Fruit fly (Drosophila melanogaster) whole organism, prepupa: ENCODE measurements around the gene Cyt-c1L.

ENCODE experiments used
- Blimp-1 ChIP-seq: fragments of 200-800 bp; sonication (Bioruptor generic); optimal IDR thresholded peaks from 3 replicates; lab custom pipeline; 2017; ENCODE audit warnings: missing biosample characterization, missing genetic modification characterization, mild to moderate bottlenecking, moderate library complexity, missing genetic modification reagents
- CG10669 ChIP-seq: fragments of 200-800 bp; sonication (Bioruptor generic); optimal IDR thresholded peaks from 3 replicates; lab custom pipeline; 2018; ENCODE audit warnings: missing biosample characterization, mild to moderate bottlenecking, missing genetic modification characterization, moderate library complexity
- CG11762 ChIP-seq: fragments of 200-800 bp; sonication (Bioruptor generic); optimal IDR thresholded peaks from 3 replicates; lab custom pipeline; 2016; ENCODE audit warnings: missing biosample characterization, missing genetic modification characterization; ENCODE audit not compliant: insufficient read depth
- CG11902 ChIP-seq: fragments of 200-800 bp; sonication (Bioruptor generic); optimal IDR thresholded peaks from 3 replicates; lab custom pipeline; 2016; ENCODE audit warnings: missing biosample characterization, missing genetic modification characterization
- CG15336 ChIP-seq: fragments of 200-800 bp; sonication (Bioruptor generic); IDR thresholded peaks from 2 replicates; pipeline ENCODE4 v1.3.6; 2022; ENCODE audit warnings: missing biosample characterization, missing genetic modification characterization
- CG1621 ChIP-seq: fragments of 200-800 bp; sonication (Bioruptor generic); optimal IDR thresholded peaks from 3 replicates; lab custom pipeline; 2018; ENCODE audit warnings: missing biosample characterization, mild to moderate bottlenecking, missing genetic modification characterization
- CG16779 ChIP-seq: fragments of 200-800 bp; sonication (Bioruptor generic); optimal IDR thresholded peaks from 3 replicates; lab custom pipeline; 2017; ENCODE audit warnings: missing biosample characterization, mild to moderate bottlenecking, missing genetic modification characterization
- CG3032 ChIP-seq: fragments of 200-800 bp; optimal IDR thresholded peaks from 2 replicates; lab custom pipeline; 2019; ENCODE audit warnings: missing biosample characterization, mild to moderate bottlenecking, missing genetic modification characterization, moderate library complexity
- CG34406 ChIP-seq: fragments of 200-800 bp; sonication (Bioruptor generic); optimal IDR thresholded peaks from 3 replicates; lab custom pipeline; 2016; ENCODE audit warnings: missing biosample characterization, missing genetic modification characterization
- CG6163 ChIP-seq: fragments of 200-800 bp; sonication (Bioruptor generic); IDR thresholded peaks from 3 replicates; pipeline ENCODE4 v1.3.6; 2022; ENCODE audit warnings: missing biosample characterization, missing genetic modification characterization
- CG6792 ChIP-seq: fragments of 200-800 bp; sonication (Bioruptor generic); optimal IDR thresholded peaks from 3 replicates; lab custom pipeline; 2016; ENCODE audit warnings: missing biosample characterization, missing genetic modification characterization
- CG6808 ChIP-seq: fragments of 200-800 bp; sonication (Bioruptor generic); optimal IDR thresholded peaks from 3 replicates; lab custom pipeline; 2017; ENCODE audit warnings: missing biosample characterization, missing genetic modification characterization, mild to moderate bottlenecking, moderate library complexity, missing genetic modification reagents
- CG8119 ChIP-seq: fragments of 200-800 bp; sonication (Bioruptor generic); IDR thresholded peaks from 3 replicates; pipeline ENCODE4 v1.3.6; 2022; ENCODE audit warnings: missing biosample characterization, missing genetic modification characterization
- CG8319 ChIP-seq: fragments of 200-800 bp; sonication (Bioruptor generic); optimal IDR thresholded peaks from 3 replicates; lab custom pipeline; 2016; ENCODE audit warnings: missing biosample characterization, missing genetic modification characterization
- CG8632 ChIP-seq: fragments of 200-800 bp; sonication (Bioruptor generic); optimal IDR thresholded peaks from 3 replicates; lab custom pipeline; 2016; ENCODE audit warnings: missing biosample characterization, missing genetic modification characterization
- CG9139 ChIP-seq: fragments of 200-800 bp; sonication (Bioruptor generic); optimal IDR thresholded peaks from 3 replicates; lab custom pipeline; 2017; ENCODE audit warnings: missing biosample characterization, mild to moderate bottlenecking, missing genetic modification characterization
- Ets96B ChIP-seq: fragments of 200-800 bp; optimal IDR thresholded peaks from 2 replicates; lab custom pipeline; 2019; ENCODE audit warnings: missing biosample characterization, mild to moderate bottlenecking, missing genetic modification characterization, moderate library complexity
- Hr38 ChIP-seq: sonication (Bioruptor generic); optimal IDR thresholded peaks from 2 replicates; lab custom pipeline; 2016; ENCODE audit warnings: missing biosample characterization, missing genetic modification characterization
- Hr39 ChIP-seq: fragments of 200-800 bp; sonication (Bioruptor generic); optimal IDR thresholded peaks from 2 replicates; lab custom pipeline; 2016; ENCODE audit warnings: missing biosample characterization, missing genetic modification characterization
- Hr4 ChIP-seq: fragments of 200-800 bp; sonication (Bioruptor generic); optimal IDR thresholded peaks from 3 replicates; lab custom pipeline; 2016; ENCODE audit warnings: missing biosample characterization, missing genetic modification characterization
- Lpt ChIP-seq: fragments of 200-800 bp; sonication (Bioruptor generic); optimal IDR thresholded peaks from 3 replicates; lab custom pipeline; 2016; ENCODE audit warnings: missing biosample characterization, missing genetic modification characterization
- Met ChIP-seq: fragments of 200-800 bp; sonication (Bioruptor generic); optimal IDR thresholded peaks from 3 replicates; lab custom pipeline; 2016; ENCODE audit warnings: missing biosample characterization, missing genetic modification characterization
- OdsH ChIP-seq: fragments of 200-800 bp; sonication (Bioruptor generic); optimal IDR thresholded peaks from 3 replicates; lab custom pipeline; 2016; ENCODE audit warnings: missing biosample characterization, missing genetic modification characterization
- Sox102F ChIP-seq: fragments of 200-800 bp; sonication (Bioruptor generic); optimal IDR thresholded peaks from 2 replicates; lab custom pipeline; 2016; ENCODE audit warnings: missing biosample characterization, mild to moderate bottlenecking, missing genetic modification characterization
- Sox14 ChIP-seq: fragments of 200-800 bp; sonication (Bioruptor generic); optimal IDR thresholded peaks from 3 replicates; lab custom pipeline; 2016; ENCODE audit warnings: missing biosample characterization, missing genetic modification characterization
- Sox15 ChIP-seq: fragments of 200-800 bp; sonication (Bioruptor generic); optimal IDR thresholded peaks from 3 replicates; lab custom pipeline; 2016; ENCODE audit warnings: missing biosample characterization, missing genetic modification characterization
- achi ChIP-seq: fragments of 200-800 bp; sonication (Bioruptor generic); optimal IDR thresholded peaks from 3 replicates; lab custom pipeline; 2016; ENCODE audit warnings: missing biosample characterization, missing genetic modification characterization
- acj6 ChIP-seq: fragments of 200-800 bp; sonication (Bioruptor generic); optimal IDR thresholded peaks from 3 replicates; lab custom pipeline; 2016; ENCODE audit warnings: missing biosample characterization, missing genetic modification characterization
- cyc ChIP-seq: fragments of 200-800 bp; sonication (Bioruptor generic); optimal IDR thresholded peaks from 3 replicates; lab custom pipeline; 2016; ENCODE audit warnings: missing biosample characterization, missing genetic modification characterization
- dsx ChIP-seq: fragments of 200-800 bp; optimal IDR thresholded peaks from 3 replicates; lab custom pipeline; 2019; ENCODE audit warnings: missing biosample characterization, mild to moderate bottlenecking, missing genetic modification characterization, moderate library complexity; ENCODE audit not compliant: poor library complexity, severe bottlenecking
- eg ChIP-seq: fragments of 200-800 bp; sonication (Bioruptor generic); IDR thresholded peaks from 3 replicates; pipeline ENCODE4 v1.3.6; 2022; ENCODE audit warnings: missing biosample characterization, missing genetic modification characterization
- esn ChIP-seq: fragments of 200-800 bp; sonication (Bioruptor generic); optimal IDR thresholded peaks from 2 replicates; lab custom pipeline; 2016; ENCODE audit warnings: missing biosample characterization, mild to moderate bottlenecking, missing genetic modification characterization, moderate library complexity
- fd59A ChIP-seq: fragments of 200-800 bp; sonication (Bioruptor generic); optimal IDR thresholded peaks from 2 replicates; lab custom pipeline; 2017; ENCODE audit warnings: missing biosample characterization, mild to moderate bottlenecking, missing genetic modification characterization, missing genetic modification reagents
- fd85E ChIP-seq: fragments of 200-800 bp; sonication (Bioruptor generic); optimal IDR thresholded peaks from 3 replicates; lab custom pipeline; 2016; ENCODE audit warnings: missing biosample characterization, missing genetic modification characterization
- fkh ChIP-seq: fragments of 200-800 bp; sonication (Bioruptor generic); optimal IDR thresholded peaks from 3 replicates; lab custom pipeline; 2017; ENCODE audit warnings: missing biosample characterization, mild to moderate bottlenecking, missing genetic modification characterization, moderate library complexity
- net ChIP-seq: fragments of 200-800 bp; sonication (Bioruptor generic); optimal IDR thresholded peaks from 3 replicates; lab custom pipeline; 2016; ENCODE audit warnings: missing biosample characterization, missing genetic modification characterization
- pdm3 ChIP-seq: fragments of 200-800 bp; sonication (Bioruptor generic); optimal IDR thresholded peaks from 3 replicates; lab custom pipeline; 2016; ENCODE audit warnings: missing biosample characterization, missing genetic modification characterization
- salr ChIP-seq, 2 experiments: fragments of 200-800 bp; sonication (Bioruptor generic); optimal IDR thresholded peaks; 3 replicates each; lab custom pipeline; 2016 to 2018; ENCODE audit warnings: missing biosample characterization in 2 of 2, missing genetic modification characterization in 2 of 2, mild to moderate bottlenecking in 1 of 2
- spab ChIP-seq: fragments of 200-800 bp; sonication (Bioruptor generic); optimal IDR thresholded peaks from 2 replicates; lab custom pipeline; 2017; ENCODE audit warnings: missing biosample characterization, mild to moderate bottlenecking, missing genetic modification characterization, missing genetic modification reagents
- ss ChIP-seq, 2 experiments: fragments of 200-800 bp; sonication (Bioruptor generic); optimal IDR thresholded peaks; 2 replicates in 1 of 2; 3 replicates in 1 of 2; lab custom pipeline; 2017 to 2018; ENCODE audit warnings: mild to moderate bottlenecking in 2 of 2, missing biosample characterization in 2 of 2, missing genetic modification characterization in 2 of 2, moderate library complexity in 1 of 2
- svp ChIP-seq: fragments of 200-800 bp; sonication (Bioruptor generic); peaks from one replicate; lab custom pipeline; 2016; ENCODE audit warnings: missing biosample characterization, missing genetic modification characterization
- topi ChIP-seq: fragments of 200-800 bp; sonication (Bioruptor generic); optimal IDR thresholded peaks from 3 replicates; lab custom pipeline; 2016; ENCODE audit warnings: missing biosample characterization, missing genetic modification characterization

The Cyt-c1L gene

dm6 chr3R:29204612-29205480, 913 bp upstream of the Cyt-c1L start (continued):
- peak; percentile 47 for TF ChIP-seq Ets96B
- peak; percentile 79 for TF ChIP-seq CG15336 (GFP tag; lab: Robert Waterston, UW)
- no peak for TF ChIP-seq Sox15 (GFP tag; lab: Kevin White, UChicago)
- no peak for TF ChIP-seq svp (GFP tag; lab: Kevin White, UChicago)
- peak; percentile 55 for TF ChIP-seq CG3032
- no peak for TF ChIP-seq cyc (GFP tag; lab: Kevin White, UChicago)
- TF ChIP-seq fd85E (GFP tag; lab: Kevin White, UChicago) = no peak
- TF ChIP-seq CG6792 = peak; percentile 26
- peak; percentile 38 for TF ChIP-seq spab (GFP tag; lab: Kevin White, UChicago)
- TF ChIP-seq ss (GFP tag; optimal IDR thresholded peaks at IDR 0.05; lab: Kevin White, UChicago) = peak in 1 of 2 experiments; percentile 35

- TF ChIP-seq Sox102F = no peak
- TF ChIP-seq fkh (GFP tag; lab: Kevin White, UChicago) = peak; percentile 13
- no peak for TF ChIP-seq CG8632 (GFP tag; lab: Kevin White, UChicago)
Measured at dm6 chr3R:29202418-29202817, 1.5 kb downstream of the Cyt-c1L start, which contains the start of gene Mesh1. Gene Mesh1 (minus strand): TSS chr3R:29202525.

DNA sequence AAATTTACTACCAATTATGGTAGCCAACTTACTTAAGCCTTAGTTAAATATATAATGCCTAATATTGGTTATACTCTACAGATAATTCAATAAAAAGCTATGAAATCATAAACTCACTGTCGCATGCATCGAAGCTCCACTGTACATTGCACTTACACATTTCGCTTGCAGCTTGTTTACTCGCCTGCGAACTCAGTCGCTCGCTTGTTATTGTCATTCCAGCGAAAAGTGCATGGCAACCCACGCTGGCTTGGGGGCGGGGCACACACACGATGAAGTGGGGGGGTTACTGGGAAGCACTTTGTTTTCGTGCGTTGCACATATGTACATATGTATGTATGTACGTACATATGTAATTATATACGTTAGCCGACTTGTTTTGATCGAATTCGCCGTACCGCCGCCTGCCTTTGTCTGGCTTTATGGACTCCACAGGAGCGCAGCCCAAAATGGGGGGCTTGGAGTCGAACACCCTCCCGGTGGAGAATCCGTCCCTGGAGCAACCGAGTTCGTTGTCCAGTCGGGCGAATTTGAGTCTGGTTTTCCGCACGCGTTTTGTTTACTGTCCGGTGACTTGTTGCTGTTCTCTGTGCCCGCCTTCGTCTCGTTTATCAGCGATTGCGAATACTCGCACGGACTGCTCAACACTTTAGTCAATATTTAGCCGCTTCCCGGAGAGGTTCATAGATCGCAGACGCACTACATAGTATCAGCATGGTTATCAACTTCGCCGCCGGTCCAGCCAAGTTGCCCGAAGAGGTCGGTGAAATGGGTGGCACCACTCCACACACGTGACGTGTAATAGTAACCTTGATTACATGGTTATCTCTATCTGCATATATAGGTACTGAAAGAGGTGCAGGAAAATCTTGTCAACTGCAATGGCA, 3.9 kb downstream of the Cyt-c1L start, which contains the start of gene CG11899:
Gene CG11899, plus strand, starts transcription at position 648 of the 887 bp plus-strand sequence.
- TF ChIP-seq spab (GFP tag; lab: Kevin White, UChicago) = peak; percentile 68
- TF ChIP-seq fd59A (GFP tag; lab: Kevin White, UChicago) = peak; percentile 59
- TF ChIP-seq cyc (GFP tag; lab: Kevin White, UChicago) = peak; percentile 90
- TF ChIP-seq Hr39 (GFP tag; lab: Kevin White, UChicago) = peak; percentile 66
- TF ChIP-seq CG15336 (GFP tag; lab: Robert Waterston, UW) = peak; percentile 78
- peak; percentile 76 for TF ChIP-seq pdm3 (GFP tag; lab: Kevin White, UChicago)
- peak; percentile 96 for TF ChIP-seq Sox14 (GFP tag; lab: Kevin White, UChicago)
- peak; percentile 95 for TF ChIP-seq CG6163 (GFP tag; lab: Robert Waterston, UW)
- TF ChIP-seq CG11902 (GFP tag; lab: Kevin White, UChicago) = peak; percentile 99
- peak; percentile 87 for TF ChIP-seq Met (GFP tag; lab: Kevin White, UChicago)
- peak; percentile 68 for TF ChIP-seq CG8119
- peak; percentile 76 for TF ChIP-seq dsx (GFP tag; lab: Kevin White, UChicago)
- TF ChIP-seq Sox15 (GFP tag; lab: Kevin White, UChicago) = peak; percentile 25
- TF ChIP-seq Sox102F = peak; percentile 83
- TF ChIP-seq achi = peak; percentile 60
- peak in 1 of 2 experiments; percentile 48 for TF ChIP-seq salr (GFP tag; optimal IDR thresholded peaks at IDR 0.05; lab: Kevin White, UChicago)
- TF ChIP-seq CG10669 = peak; percentile 64
- TF ChIP-seq Ets96B = peak; percentile 48
- TF ChIP-seq acj6 (GFP tag; lab: Kevin White, UChicago) = peak; percentile 64
- TF ChIP-seq topi (GFP tag; lab: Kevin White, UChicago) = peak; percentile 83
- peak; percentile 39 for TF ChIP-seq CG11762 (GFP tag; lab: Kevin White, UChicago)
- peak; percentile 47 for TF ChIP-seq CG16779 (tag; lab: Kevin White, UChicago)
- TF ChIP-seq net (GFP tag; lab: Kevin White, UChicago) = peak; percentile 77
- TF ChIP-seq CG8319 (GFP tag; lab: Kevin White, UChicago) = peak; percentile 54
- TF ChIP-seq eg = peak; percentile 81
- peak; percentile 67 for TF ChIP-seq CG6808
- TF ChIP-seq esn = peak; percentile 85
- TF ChIP-seq OdsH = peak; percentile 68
- peak; percentile 81 for TF ChIP-seq Lpt
- TF ChIP-seq CG1621 (tag; lab: Kevin White, UChicago) = peak; percentile 93
- peak; percentile 77 for TF ChIP-seq CG6792
- TF ChIP-seq CG34406 = peak; percentile 61
- TF ChIP-seq CG8632 (GFP tag; lab: Kevin White, UChicago) = peak; percentile 55
- TF ChIP-seq Hr4 (GFP tag; lab: Kevin White, UChicago) = peak; percentile 65
- TF ChIP-seq Blimp-1 = peak; percentile 58
- no peak for TF ChIP-seq Hr38 (GFP tag; lab: Kevin White, UChicago)
- peak; percentile 59 for TF ChIP-seq CG9139 (GFP tag; lab: Kevin White, UChicago)
